ENCODE assay signal across 1 fruit fly cellular context in genomic region chr3R:21297387-21297956, dm6.
A peak's percentile ranks its signal among the peaks of the same experiment; 100 is the strongest.
TF ChIP-seq lines count a peak whose summit lies in the region.

No protein-coding gene starts in this region.

TF ChIP-seq in whole organism, embryonic, 481 proteins besides CTCF, POLR2A, EP300 and RAD21 (continued from another document):
- TF ChIP-seq tll (GFP tag; optimal IDR thresholded peaks at IDR 0.05; lab: Kevin White, UChicago) (peak in 1 of 2 experiments; percentile 51), dpn (GFP tag; optimal IDR thresholded peaks at IDR 0.05; lab: Kevin White, UChicago) (peak in 1 of 2 experiments; percentile 58), esg (GFP tag; conservative IDR thresholded peaks at IDR 0.05; lab: Robert Waterston, UW) (no peak), knrl (GFP tag; IDR thresholded peaks at IDR 0.05; lab: Robert Waterston, UW; ENCODE audit: partially characterized antibody) (no peak), Mad (GFP tag; optimal IDR thresholded peaks at IDR 0.05; lab: Kevin White, UChicago) (peak; percentile 13), D19B (GFP tag; optimal IDR thresholded peaks at IDR 0.05; lab: Kevin White, UChicago) (peak; percentile 16), crp (GFP tag; optimal IDR thresholded peaks at IDR 0.05; lab: Kevin White, UChicago) (peak in 1 of 2 experiments; percentile 40), slou (GFP tag; optimal IDR thresholded peaks at IDR 0.05; lab: Kevin White, UChicago) (peak; percentile 32), CG6854 (GFP tag; optimal IDR thresholded peaks at IDR 0.05; lab: Kevin White, UChicago) (peak; percentile 69), CG12236 (GFP tag; optimal IDR thresholded peaks at IDR 0.05; lab: Kevin White, UChicago) (peak; percentile 82), ase (GFP tag; IDR thresholded peaks at IDR 0.05; lab: Robert Waterston, UW) (no peak), Doc3 (GFP tag; IDR thresholded peaks at IDR 0.05; lab: Robert Waterston, UW; ENCODE audit: partially characterized antibody) (no peak), CG2202 (tag; optimal IDR thresholded peaks at IDR 0.05; lab: Kevin White, UChicago) (peak; percentile 66), CG14710 (tag; optimal IDR thresholded peaks at IDR 0.05; lab: Kevin White, UChicago) (peak; percentile 56), Sox102F (GFP tag; optimal IDR thresholded peaks at IDR 0.05; lab: Kevin White, UChicago) (peak; percentile 55), jigr1 (GFP tag; IDR thresholded peaks at IDR 0.05; lab: Robert Waterston, UW) (no peak), cad (GFP tag; optimal IDR thresholded peaks at IDR 0.05; lab: Kevin White, UChicago) (no peak)
